Worm (Caenorhabditis elegans) whole organism, L1 larva: ENCODE data around the gene rbm-28.
A peak's percentile ranks its signal among the peaks of the same experiment; 100 is the strongest.

Experiments
- C04F5.9 ChIP-seq: sonication (generic microtip); optimal IDR thresholded peaks from 2 replicates; lab custom pipeline; 2016; ENCODE audit warnings: missing genetic modification characterization, missing compliant biosample characterization
- aha-1 ChIP-seq: fragments of 150-350 bp; optimal IDR thresholded peaks from 2 replicates; lab custom pipeline; 2014; ENCODE audit warnings: missing biosample characterization, missing genetic modification characterization
- alr-1 ChIP-seq: fragments of 200-800 bp; sonication (Bioruptor generic); optimal IDR thresholded peaks from 2 replicates; lab custom pipeline; 2018; ENCODE audit warnings: borderline replicate concordance, mild to moderate bottlenecking, missing genetic modification characterization, missing compliant biosample characterization
- aly-2 ChIP-seq: fragments of 150-350 bp; optimal IDR thresholded peaks from 2 replicates; lab custom pipeline; 2014; ENCODE audit warnings: missing biosample characterization, missing genetic modification characterization
- ceh-63 ChIP-seq: fragments of 200-800 bp; sonication (Bioruptor generic); optimal IDR thresholded peaks from 2 replicates; lab custom pipeline; 2018; ENCODE audit warnings: mild to moderate bottlenecking, missing genetic modification characterization, missing compliant biosample characterization
- ceh-82 ChIP-seq, 3 experiments: fragments of 150-350 bp in 1 of 3; sonication (generic microtip) in 2 of 3; optimal IDR thresholded peaks; 2 replicates each; lab custom pipeline; 2014 to 2017; ENCODE audit warnings: missing biosample characterization in 3 of 3, missing genetic modification characterization in 3 of 3
- dpl-1 ChIP-seq, 3 experiments: fragments of 150-350 bp in 2 of 3; sonication (generic microtip) in 1 of 3; optimal IDR thresholded peaks; 2 replicates each; lab custom pipeline; 2014 to 2017; ENCODE audit warnings: missing biosample characterization in 3 of 3, missing genetic modification characterization in 3 of 3, missing genetic modification reagents in 3 of 3
- dsc-1 ChIP-seq: sonication (generic microtip); optimal IDR thresholded peaks from 2 replicates; lab custom pipeline; 2016; ENCODE audit warnings: mild to moderate bottlenecking, missing genetic modification characterization, missing compliant biosample characterization
- efl-1 ChIP-seq, 4 experiments: fragments of 150-350 bp; optimal IDR thresholded peaks in 3 of 4; peaks in 1 of 4; 1 replicate in 1 of 4; 2 replicates in 3 of 4; lab custom pipeline; 2014; ENCODE audit warnings: missing biosample characterization in 2 of 4, missing genetic modification characterization in 2 of 4, missing genetic modification reagents in 2 of 4
- egl-13 ChIP-seq: sonication (generic microtip); optimal IDR thresholded peaks from 2 replicates; lab custom pipeline; 2016; ENCODE audit warnings: missing genotype, missing genetic modification reagents, missing genetic modification characterization, missing compliant biosample characterization
- egl-27 ChIP-seq, 2 experiments: fragments of 150-350 bp in 1 of 2; sonication (generic microtip); optimal IDR thresholded peaks; 3 replicates each; lab custom pipeline; 2017 to 2018; ENCODE audit warnings: missing biosample characterization in 2 of 2, missing genetic modification characterization in 2 of 2, missing genetic modification reagents in 2 of 2
- elt-2 ChIP-seq: sonication (generic microtip); optimal IDR thresholded peaks from 2 replicates; lab custom pipeline; 2016; ENCODE audit warnings: missing genetic modification characterization, mild to moderate bottlenecking, inconsistent platforms, missing compliant biosample characterization, missing genetic modification reagents
- fkh-10 ChIP-seq: sonication (generic microtip); optimal IDR thresholded peaks from 2 replicates; lab custom pipeline; 2017; ENCODE audit warnings: missing biosample characterization, missing genetic modification reagents, missing genetic modification characterization
- fkh-8 ChIP-seq: sonication (generic microtip); optimal IDR thresholded peaks from 2 replicates; lab custom pipeline; 2016; ENCODE audit warnings: mild to moderate bottlenecking, missing genetic modification characterization, missing compliant biosample characterization
- isw-1 ChIP-seq: fragments of 200-800 bp; sonication (Bioruptor generic); IDR thresholded peaks from 2 replicates; pipeline ENCODE4 v1.3.6; 2022; ENCODE audit warnings: missing genetic modification characterization, missing compliant biosample characterization
- jun-1 ChIP-seq: fragments of 150-350 bp; optimal IDR thresholded peaks from 2 replicates; lab custom pipeline; 2014; ENCODE audit warnings: missing biosample characterization, missing genetic modification reagents, missing genetic modification characterization
- lin-14 ChIP-seq: fragments of 200-800 bp; sonication (Bioruptor generic); optimal IDR thresholded peaks from 2 replicates; lab custom pipeline; 2018; ENCODE audit warnings: mild to moderate bottlenecking, missing genetic modification characterization, moderate library complexity, missing compliant biosample characterization
- lin-15B ChIP-seq: fragments of 150-350 bp; sonication (generic microtip); optimal IDR thresholded peaks from 3 replicates; lab custom pipeline; 2014; ENCODE audit warnings: missing biosample characterization, missing genetic modification characterization
- lin-35 ChIP-seq, 2 experiments: fragments of 150-350 bp; optimal IDR thresholded peaks; 2 replicates each; lab custom pipeline; 2014; ENCODE audit warnings: missing biosample characterization in 2 of 2, missing genetic modification characterization in 2 of 2, missing genetic modification reagents in 2 of 2
- lir-3 ChIP-seq: sonication (generic microtip); optimal IDR thresholded peaks from 2 replicates; lab custom pipeline; 2016; ENCODE audit warnings: mild to moderate bottlenecking, missing genetic modification characterization, moderate library complexity, missing compliant biosample characterization; ENCODE audit not compliant: poor library complexity
- lsy-2 ChIP-seq, 2 experiments: fragments of 150-350 bp; optimal IDR thresholded peaks; 2 replicates each; lab custom pipeline; 2014; ENCODE audit warnings: missing biosample characterization in 2 of 2, missing genetic modification characterization in 2 of 2
- mdl-1 ChIP-seq, 2 experiments: fragments of 150-350 bp; optimal IDR thresholded peaks; 2 replicates each; lab custom pipeline; 2014 to 2017; ENCODE audit warnings: missing biosample characterization in 2 of 2, missing genetic modification characterization in 2 of 2, inconsistent platforms in 1 of 2
- nhr-11 ChIP-seq: fragments of 150-350 bp; optimal IDR thresholded peaks from 2 replicates; lab custom pipeline; 2014; ENCODE audit warnings: missing biosample characterization, missing genetic modification characterization
- nhr-20 ChIP-seq: sonication (generic microtip); optimal IDR thresholded peaks from 2 replicates; lab custom pipeline; 2016; ENCODE audit warnings: mild to moderate bottlenecking, missing genetic modification characterization, missing compliant biosample characterization
- nhr-47 ChIP-seq: sonication (generic microtip); optimal IDR thresholded peaks from 2 replicates; lab custom pipeline; 2016; ENCODE audit warnings: mild to moderate bottlenecking, missing genetic modification characterization, moderate library complexity, missing compliant biosample characterization
- nhr-71 ChIP-seq: sonication (generic microtip); optimal IDR thresholded peaks from 2 replicates; lab custom pipeline; 2016; ENCODE audit warnings: mild to moderate bottlenecking, missing genetic modification characterization, moderate library complexity, missing compliant biosample characterization
- nhr-76 ChIP-seq: sonication (generic microtip); optimal IDR thresholded peaks from 2 replicates; lab custom pipeline; 2017; ENCODE audit warnings: missing biosample characterization, missing genetic modification characterization
- nhr-77 ChIP-seq: fragments of 150-350 bp; optimal IDR thresholded peaks from 2 replicates; lab custom pipeline; 2014; ENCODE audit warnings: missing biosample characterization, missing genetic modification characterization
- nhr-84 ChIP-seq: sonication (generic microtip); optimal IDR thresholded peaks from 2 replicates; lab custom pipeline; 2017; ENCODE audit warnings: missing biosample characterization, missing genetic modification characterization
- pax-3 ChIP-seq: fragments of 200-800 bp; sonication (Bioruptor generic); optimal IDR thresholded peaks from 2 replicates; lab custom pipeline; 2018; ENCODE audit warnings: mild to moderate bottlenecking, missing genetic modification characterization, moderate library complexity, missing compliant biosample characterization
- pqm-1 ChIP-seq: sonication (generic microtip); optimal IDR thresholded peaks from 3 replicates; lab custom pipeline; 2017; ENCODE audit warnings: missing biosample characterization, missing genetic modification characterization
- snpc-4 ChIP-seq: fragments of 150-350 bp; optimal IDR thresholded peaks from 2 replicates; lab custom pipeline; 2014; ENCODE audit warnings: missing biosample characterization, missing genetic modification characterization
- swsn-7 ChIP-seq: sonication (generic microtip); optimal IDR thresholded peaks from 2 replicates; lab custom pipeline; 2016; ENCODE audit warnings: missing genetic modification characterization, missing compliant biosample characterization
- tbx-2 ChIP-seq: sonication (generic microtip); optimal IDR thresholded peaks from 2 replicates; lab custom pipeline; 2016; ENCODE audit warnings: missing genetic modification characterization, missing compliant biosample characterization
- unc-62 ChIP-seq: fragments of 150-350 bp; optimal IDR thresholded peaks from 2 replicates; lab custom pipeline; 2014; ENCODE audit warnings: missing biosample characterization, missing genetic modification reagents, missing genetic modification characterization
- unc-86 ChIP-seq: sonication (generic microtip); optimal IDR thresholded peaks from 2 replicates; lab custom pipeline; 2016; ENCODE audit warnings: missing genetic modification characterization, missing compliant biosample characterization
- zag-1 ChIP-seq: fragments of 150-350 bp; optimal IDR thresholded peaks from 2 replicates; lab custom pipeline; 2014; ENCODE audit warnings: missing biosample characterization, missing genetic modification characterization
- ztf-11 ChIP-seq, 2 experiments: sonication (generic microtip); optimal IDR thresholded peaks; 2 replicates each; lab custom pipeline; 2016 to 2017; ENCODE audit warnings: missing genetic modification characterization in 2 of 2, missing biosample characterization in 1 of 2, missing compliant biosample characterization in 1 of 2

rbm-28 gene

ce11 chrII:14810609-14811008 is 46.5 kb upstream of the rbm-28 start:
- TF ChIP-seq nhr-20 (tag; lab: Kevin White, UChicago) = no peak
- TF ChIP-seq aha-1 (tag; lab: Kevin White, UChicago) = no peak
- no peak for TF ChIP-seq lir-3 (tag; lab: Kevin White, UChicago)
- TF ChIP-seq zag-1 (tag; lab: Kevin White, UChicago) = no peak
- TF ChIP-seq lin-14 (GFP tag; lab: Kevin White, UChicago) = peak; percentile 81
- TF ChIP-seq ceh-82 (tag; optimal IDR thresholded peaks at IDR 0.05; lab: Kevin White, UChicago) = peak in 1 of 3 experiments; percentile 43
- peak; percentile 71 for TF ChIP-seq nhr-77
- TF ChIP-seq tbx-2 = peak; percentile 9
- no peak for TF ChIP-seq isw-1
- TF ChIP-seq fkh-10 (GFP tag; lab: Kevin White, UChicago) = peak; percentile 58
- TF ChIP-seq nhr-76 (tag; lab: Kevin White, UChicago) = no peak
- no peak for TF ChIP-seq nhr-84 (tag; lab: Kevin White, UChicago)
- TF ChIP-seq nhr-11 (tag; lab: Kevin White, UChicago) = no peak
- TF ChIP-seq dsc-1 (tag; lab: Kevin White, UChicago) = no peak
- peak; percentile 26 for TF ChIP-seq snpc-4 (tag; lab: Kevin White, UChicago)
- no peak for TF ChIP-seq pqm-1 (tag; lab: Kevin White, UChicago)
- TF ChIP-seq aly-2 (tag; lab: Kevin White, UChicago) = no peak
- no peak for TF ChIP-seq egl-27 (tag; optimal IDR thresholded peaks at IDR 0.05; lab: Kevin White, UChicago)
- TF ChIP-seq pax-3 (tag; lab: Kevin White, UChicago) = no peak
- peak; percentile 7 for TF ChIP-seq unc-86 (tag; lab: Kevin White, UChicago)
- no peak for TF ChIP-seq alr-1 (tag; lab: Kevin White, UChicago)
- TF ChIP-seq unc-62 (GFP tag; lab: Kevin White, UChicago) = no peak
- TF ChIP-seq dpl-1 (GFP tag; optimal IDR thresholded peaks at IDR 0.05; lab: Kevin White, UChicago) = peak in 1 of 3 experiments; percentile 62
- TF ChIP-seq C04F5.9 (tag; lab: Kevin White, UChicago) = no peak
- TF ChIP-seq ceh-63 (GFP tag; lab: Kevin White, UChicago) = no peak
- TF ChIP-seq lsy-2 (tag; optimal IDR thresholded peaks at IDR 0.05; lab: Kevin White, UChicago) = peak in 1 of 2 experiments; percentile 36
- peak; percentile 42 to 45 for TF ChIP-seq efl-1 (optimal IDR thresholded peaks at IDR 0.05; lab: Kevin White, UChicago)
- peak; percentile 27 to 35 for TF ChIP-seq efl-1 (GFP tag; optimal IDR thresholded peaks at IDR 0.05 in 1 of 2; lab: Kevin White, UChicago)
- peak; percentile 61 for TF ChIP-seq egl-13 (tag; lab: Kevin White, UChicago)
- peak; percentile 33 for TF ChIP-seq nhr-71
- TF ChIP-seq swsn-7 (tag; lab: Kevin White, UChicago) = peak; percentile 38
- peak; percentile 33 for TF ChIP-seq nhr-47 (tag; lab: Kevin White, UChicago)
- TF ChIP-seq fkh-8 = peak; percentile 27
- TF ChIP-seq mdl-1 (tag; optimal IDR thresholded peaks at IDR 0.05; lab: Kevin White, UChicago) = peak in 1 of 2 experiments; percentile 42

DNA sequence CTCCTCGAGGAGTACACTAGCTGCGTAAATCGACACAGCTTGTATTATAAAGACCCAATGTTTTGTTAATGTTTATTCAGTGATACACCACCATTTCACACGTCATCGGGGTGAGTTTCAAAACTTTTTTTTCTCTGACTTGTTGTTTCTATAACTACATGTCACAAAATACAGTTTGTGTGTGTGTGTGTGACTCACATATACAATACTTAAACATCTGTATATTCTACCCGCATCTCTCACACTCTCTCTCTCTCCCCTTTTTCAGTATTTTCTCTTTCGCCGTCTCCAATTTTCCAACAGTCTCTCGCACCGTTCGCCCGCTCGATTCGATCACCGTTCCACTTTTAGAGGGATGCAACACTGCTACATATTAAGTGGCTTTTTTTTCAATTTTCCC is 45.6 kb upstream of the rbm-28 start:
- TF ChIP-seq lin-15B (tag; lab: Kevin White, UChicago) (no peak), lin-35 (GFP tag; optimal IDR thresholded peaks at IDR 0.05; lab: Kevin White, UChicago) (peak in 1 of 2 experiments; percentile 27), lin-14 (GFP tag; lab: Kevin White, UChicago) (peak; percentile 44), elt-2 (tag; lab: Kevin White, UChicago) (peak; percentile 7), jun-1 (peak; percentile 23), ztf-11 (tag; optimal IDR thresholded peaks at IDR 0.05; lab: Kevin White, UChicago) (no peak), efl-1 (optimal IDR thresholded peaks at IDR 0.05; lab: Kevin White, UChicago) (no peak), efl-1 (GFP tag; optimal IDR thresholded peaks at IDR 0.05 in 1 of 2; lab: Kevin White, UChicago) (no peak)

- TF ChIP-seq efl-1 (optimal IDR thresholded peaks at IDR 0.05; lab: Kevin White, UChicago) (no peak), efl-1 (GFP tag; optimal IDR thresholded peaks at IDR 0.05 in 1 of 2; lab: Kevin White, UChicago) (peak in 1 of 2 experiments; percentile 21), lin-14 (GFP tag; lab: Kevin White, UChicago) (peak; percentile 11), nhr-77 (peak; percentile 3), lin-35 (GFP tag; optimal IDR thresholded peaks at IDR 0.05; lab: Kevin White, UChicago) (no peak)
Observed at ce11 chrII:14812231-14812630, 44.8 kb upstream of the rbm-28 start, which contains the start of gene osta-3. Gene osta-3, plus strand, starts transcription at chrII:14812531.
